Fruit fly (Drosophila melanogaster) whole organism, embryonic: ENCODE results near the gene east.

ENCODE experiments used
- Ada2b ChIP-seq: fragments of 200-800 bp; sonication (Bioruptor generic); IDR thresholded peaks from 2 replicates; pipeline ENCODE4 v1.3.6; 2022; ENCODE audit warnings: missing biosample characterization, missing genetic modification characterization
- B-H1 ChIP-seq: fragments of 200-800 bp; sonication (Bioruptor generic); IDR thresholded peaks from 3 replicates; pipeline ENCODE4 v1.3.6; 2022; ENCODE audit warnings: missing biosample characterization, missing genetic modification characterization
- BEAF-32 ChIP-seq: fragments of 200-800 bp; sonication (Bioruptor generic); optimal IDR thresholded peaks from 3 replicates; lab custom pipeline; 2017; ENCODE audit warnings: missing biosample characterization, missing genetic modification characterization, mild to moderate bottlenecking, moderate library complexity, missing genetic modification reagents
- Bteb2 ChIP-seq: fragments of 200-800 bp; sonication (Bioruptor generic); optimal IDR thresholded peaks from 2 replicates; lab custom pipeline; 2016; ENCODE audit warnings: missing biosample characterization, missing genetic modification characterization
- CG10267 ChIP-seq: fragments of 200-800 bp; sonication (Bioruptor generic); optimal IDR thresholded peaks from 2 replicates; lab custom pipeline; 2018; ENCODE audit warnings: missing biosample characterization, mild to moderate bottlenecking, missing genetic modification characterization, moderate library complexity
- CG12219 ChIP-seq: fragments of 200-800 bp; sonication (Bioruptor generic); optimal IDR thresholded peaks from 3 replicates; lab custom pipeline; 2018; ENCODE audit warnings: missing biosample characterization, mild to moderate bottlenecking, missing genetic modification characterization
- CG12659 ChIP-seq: fragments of 200-800 bp; sonication (Bioruptor generic); optimal IDR thresholded peaks from 3 replicates; lab custom pipeline; 2017; ENCODE audit warnings: mild to moderate bottlenecking, missing biosample characterization, missing genetic modification reagents, missing genetic modification characterization
- CG12769 ChIP-seq: fragments of 200-800 bp; sonication (Bioruptor generic); optimal IDR thresholded peaks from 2 replicates; lab custom pipeline; 2019; ENCODE audit warnings: missing biosample characterization, mild to moderate bottlenecking, missing genetic modification characterization, moderate library complexity
- CG13424 ChIP-seq: fragments of 200-800 bp; sonication (Bioruptor generic); optimal IDR thresholded peaks from 2 replicates; lab custom pipeline; 2019; ENCODE audit warnings: missing biosample characterization, mild to moderate bottlenecking, missing genetic modification characterization, moderate library complexity
- CG17802 ChIP-seq: fragments of 200-800 bp; sonication (Bioruptor generic); optimal IDR thresholded peaks from 2 replicates; lab custom pipeline; 2018; ENCODE audit warnings: missing biosample characterization, mild to moderate bottlenecking, missing genetic modification characterization, moderate library complexity
- CG17829 ChIP-seq: fragments of 200-800 bp; optimal IDR thresholded peaks from 2 replicates; lab custom pipeline; 2019; ENCODE audit warnings: missing biosample characterization, mild to moderate bottlenecking, missing genetic modification characterization, moderate library complexity
- CG17912 ChIP-seq: fragments of 200-800 bp; sonication (Bioruptor generic); optimal IDR thresholded peaks from 2 replicates; lab custom pipeline; 2018; ENCODE audit warnings: missing biosample characterization, mild to moderate bottlenecking, missing genetic modification characterization
- CG18011 ChIP-seq: fragments of 200-800 bp; sonication (Bioruptor generic); optimal IDR thresholded peaks from 2 replicates; lab custom pipeline; 2017; ENCODE audit warnings: missing biosample characterization, missing genetic modification characterization, mild to moderate bottlenecking, moderate library complexity, missing genotype
- CG32772 ChIP-seq: fragments of 200-800 bp; sonication (Bioruptor generic); IDR thresholded peaks from 2 replicates; pipeline ENCODE4 v1.3.6; 2022; ENCODE audit warnings: missing biosample characterization, missing genetic modification characterization
- CG33557 ChIP-seq: fragments of 200-800 bp; sonication (Bioruptor generic); optimal IDR thresholded peaks from 2 replicates; lab custom pipeline; 2019; ENCODE audit warnings: missing biosample characterization, mild to moderate bottlenecking, missing genetic modification characterization, moderate library complexity
- CG34422 ChIP-seq: fragments of 200-800 bp; sonication (Bioruptor generic); IDR thresholded peaks from 3 replicates; pipeline ENCODE4 v1.3.6; 2022; ENCODE audit warnings: missing biosample characterization, missing genetic modification characterization
- CG4328 ChIP-seq: fragments of 200-800 bp; sonication (Bioruptor generic); optimal IDR thresholded peaks from 3 replicates; lab custom pipeline; 2017; ENCODE audit warnings: missing biosample characterization, missing genetic modification reagents, missing genetic modification characterization
- CG6765 ChIP-seq: fragments of 200-800 bp; sonication (Bioruptor generic); optimal IDR thresholded peaks from 3 replicates; lab custom pipeline; 2017; ENCODE audit warnings: missing biosample characterization, mild to moderate bottlenecking, missing genetic modification characterization
- CG8359 ChIP-seq: fragments of 200-800 bp; sonication (Bioruptor generic); optimal IDR thresholded peaks from 2 replicates; lab custom pipeline; 2017; ENCODE audit warnings: missing biosample characterization, mild to moderate bottlenecking, missing genetic modification characterization, borderline replicate concordance
- CHES-1-like ChIP-seq: fragments of 200-800 bp; sonication (Bioruptor generic); optimal IDR thresholded peaks from 2 replicates; lab custom pipeline; 2016; ENCODE audit warnings: missing biosample characterization, missing genetic modification characterization
- Ets65A ChIP-seq: fragments of 200-800 bp; sonication (Bioruptor generic); peaks from one replicate; lab custom pipeline; 2016; ENCODE audit warnings: missing biosample characterization, missing genetic modification characterization
- H2.0 ChIP-seq: fragments of 200-800 bp; sonication (Bioruptor generic); IDR thresholded peaks from 2 replicates; pipeline ENCODE4 v1.3.6; 2022; ENCODE audit warnings: missing biosample characterization, missing genetic modification characterization
- Neu2 ChIP-seq: fragments of 200-800 bp; sonication (Bioruptor generic); optimal IDR thresholded peaks from 3 replicates; lab custom pipeline; 2016; ENCODE audit warnings: missing biosample characterization, missing genetic modification characterization, borderline replicate concordance
- Nf-YC ChIP-seq: fragments of 200-800 bp; optimal IDR thresholded peaks from 3 replicates; lab custom pipeline; 2019; ENCODE audit warnings: missing biosample characterization, mild to moderate bottlenecking, missing genetic modification characterization, moderate library complexity
- Oaz ChIP-seq: fragments of 200-800 bp; sonication (Bioruptor generic); IDR thresholded peaks from 2 replicates; pipeline ENCODE4 v1.3.6; 2022; ENCODE audit warnings: missing biosample characterization, missing genetic modification characterization
- Sin3A ChIP-seq: fragments of >200 bp; optimal IDR thresholded peaks from 2 replicates; lab custom pipeline; 2018
- Taf1 ChIP-seq: fragments of 200-800 bp; sonication (Bioruptor generic); IDR thresholded peaks from 2 replicates; pipeline ENCODE4 v1.3.6; 2022; ENCODE audit warnings: missing biosample characterization, missing genetic modification characterization
- Trl ChIP-seq, 3 experiments: fragments of >200 bp in 2 of 3; fragments of 200-800 bp in 1 of 3; sonication (Bioruptor generic) in 1 of 3; optimal IDR thresholded peaks; 2 replicates in 1 of 3; 3 replicates in 2 of 3; lab custom pipeline; 2016 to 2017; ENCODE audit warnings: missing biosample characterization in 1 of 3, missing genetic modification characterization in 1 of 3
- abd-A ChIP-seq: fragments of 200-800 bp; sonication (Bioruptor generic); optimal IDR thresholded peaks from 3 replicates; lab custom pipeline; 2019; ENCODE audit warnings: missing biosample characterization, mild to moderate bottlenecking, missing genetic modification characterization, moderate library complexity
- ap ChIP-seq: fragments of 200-800 bp; sonication (Bioruptor generic); IDR thresholded peaks from 2 replicates; pipeline ENCODE4 v1.3.6; 2022; ENCODE audit warnings: missing biosample characterization, missing genetic modification characterization
- ash1 ChIP-seq: fragments of 200-800 bp; sonication (Bioruptor generic); optimal IDR thresholded peaks from 2 replicates; lab custom pipeline; 2018; ENCODE audit warnings: missing biosample characterization, mild to moderate bottlenecking, missing genetic modification characterization
- bab2 ChIP-seq: fragments of 200-800 bp; sonication (Bioruptor generic); optimal IDR thresholded peaks from 2 replicates; lab custom pipeline; 2016; ENCODE audit warnings: missing biosample characterization, missing genetic modification characterization
- cato ChIP-seq: fragments of 200-800 bp; sonication (Bioruptor generic); optimal IDR thresholded peaks from 2 replicates; lab custom pipeline; 2016; ENCODE audit warnings: missing biosample characterization, missing genetic modification characterization, borderline replicate concordance
- caup ChIP-seq: fragments of 200-800 bp; sonication (Bioruptor generic); optimal IDR thresholded peaks from 3 replicates; lab custom pipeline; 2017; ENCODE audit warnings: missing biosample characterization, mild to moderate bottlenecking, missing genetic modification characterization, moderate library complexity; ENCODE audit not compliant: severe bottlenecking
- chinmo ChIP-seq: fragments of 200-800 bp; sonication (Bioruptor generic); IDR thresholded peaks from 4 replicates; pipeline ENCODE4 v1.3.6; 2022; ENCODE audit warnings: missing biosample characterization, missing genetic modification characterization; ENCODE audit not compliant: partially characterized antibody
- corto ChIP-seq: fragments of 200-800 bp; sonication (Bioruptor generic); optimal IDR thresholded peaks from 2 replicates; lab custom pipeline; 2016; ENCODE audit warnings: missing biosample characterization, mild to moderate bottlenecking, missing genetic modification characterization, moderate library complexity
- disco-r ChIP-seq: fragments of 200-800 bp; sonication (Bioruptor generic); optimal IDR thresholded peaks from 2 replicates; lab custom pipeline; 2016; ENCODE audit warnings: missing biosample characterization, missing genetic modification characterization
- dmrt99B ChIP-seq: fragments of 200-800 bp; sonication (Bioruptor generic); optimal IDR thresholded peaks from 2 replicates; lab custom pipeline; 2018; ENCODE audit warnings: missing biosample characterization, mild to moderate bottlenecking, missing genetic modification characterization, moderate library complexity
- dysf ChIP-seq: fragments of 200-800 bp; sonication (Bioruptor generic); IDR thresholded peaks from 3 replicates; pipeline ENCODE4 v1.3.6; 2022; ENCODE audit warnings: missing biosample characterization, missing genetic modification characterization
- fru ChIP-seq: fragments of >200 bp; optimal IDR thresholded peaks from 2 replicates; lab custom pipeline; 2017
- gem ChIP-seq: fragments of 200-800 bp; sonication (Bioruptor generic); optimal IDR thresholded peaks from 2 replicates; lab custom pipeline; 2019; ENCODE audit warnings: missing biosample characterization, mild to moderate bottlenecking, missing genetic modification characterization, moderate library complexity
- prd ChIP-seq, 3 experiments: fragments of >200 bp in 2 of 3; fragments of 200-800 bp in 1 of 3; sonication (Bioruptor generic) in 1 of 3; optimal IDR thresholded peaks in 2 of 3; IDR thresholded peaks in 1 of 3; 2 replicates in 2 of 3; 3 replicates in 1 of 3; pipeline versions ENCODE4 v1.3.6 to Lab custom; 2017 to 2022; ENCODE audit warnings: missing biosample characterization in 1 of 3, missing genetic modification characterization in 1 of 3
- sc ChIP-seq, 3 experiments: fragments of >200 bp in 2 of 3; fragments of 200-800 bp in 1 of 3; sonication (Bioruptor generic) in 1 of 3; optimal IDR thresholded peaks; 2 replicates in 2 of 3; 3 replicates in 1 of 3; lab custom pipeline; 2017; ENCODE audit warnings: mild to moderate bottlenecking in 1 of 3, missing biosample characterization in 1 of 3, missing genetic modification characterization in 1 of 3, missing genetic modification reagents in 1 of 3
- sd ChIP-seq: fragments of 200-800 bp; sonication (Bioruptor generic); optimal IDR thresholded peaks from 3 replicates; lab custom pipeline; 2018; ENCODE audit warnings: missing biosample characterization, mild to moderate bottlenecking, missing genetic modification characterization, moderate library complexity
- seq ChIP-seq: fragments of 200-800 bp; sonication (Bioruptor generic); IDR thresholded peaks from 2 replicates; pipeline ENCODE4 v1.3.6; 2022; ENCODE audit warnings: missing biosample characterization, missing genetic modification characterization
- sisA ChIP-seq: fragments of 200-800 bp; sonication (Bioruptor generic); IDR thresholded peaks from 2 replicates; pipeline ENCODE4 v1.3.6; 2022; ENCODE audit warnings: missing biosample characterization, missing genetic modification characterization
- toy ChIP-seq: fragments of 200-800 bp; sonication (Bioruptor generic); IDR thresholded peaks from 2 replicates; pipeline ENCODE4 v1.3.6; 2022; ENCODE audit warnings: missing biosample characterization, missing genetic modification characterization

The east gene

DNA sequence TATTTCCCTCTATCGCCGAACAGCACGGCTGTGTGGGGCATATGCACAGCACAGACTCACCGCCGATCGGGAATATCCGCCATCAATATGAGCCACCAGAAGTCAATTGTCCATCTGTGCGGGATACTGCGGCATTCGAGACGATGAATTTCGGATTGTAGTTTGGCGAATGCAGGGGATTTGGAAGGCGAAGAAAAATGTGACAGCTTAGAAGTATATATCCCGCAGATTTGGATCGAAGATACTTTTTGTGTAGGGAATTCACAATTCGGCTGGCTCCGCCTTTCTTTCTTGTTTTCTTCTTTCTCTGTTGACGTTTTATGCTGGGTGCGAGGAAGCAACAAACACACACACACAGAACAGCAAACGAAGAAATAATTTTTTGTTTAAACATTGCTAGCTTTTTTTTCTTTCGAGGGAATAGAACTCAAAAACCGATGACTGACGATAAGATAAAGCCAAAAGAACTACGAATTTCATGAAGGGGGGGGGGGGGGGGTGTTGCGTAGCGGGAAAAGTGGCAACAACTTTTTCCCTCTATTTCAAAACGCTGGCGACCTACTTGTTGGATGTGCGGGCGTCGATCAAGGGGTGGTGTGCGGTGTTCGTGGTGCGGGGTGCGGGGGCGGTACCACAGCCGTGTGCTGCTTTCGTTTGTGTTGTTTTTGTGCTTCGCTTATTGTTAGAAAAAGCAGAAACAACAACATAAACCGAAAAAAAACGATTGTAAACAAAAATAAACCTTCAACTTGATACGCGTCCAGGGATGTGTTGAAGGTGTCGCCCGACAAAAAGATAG is 26.3 kb upstream of the east start (continued):
- no peak for TF ChIP-seq BEAF-32 (GFP tag; lab: Kevin White, UChicago)
- peak; percentile 50 for TF ChIP-seq CG10267 (tag; lab: Kevin White, UChicago)
- 0 out of 4 replicates have a peak, but pooled peaks have one; percentile 36 for TF ChIP-seq chinmo (GFP tag; lab: Robert Waterston, UW)
- peak; percentile 87 for TF ChIP-seq gem (tag; lab: Kevin White, UChicago)
- TF ChIP-seq ap (GFP tag; lab: Robert Waterston, UW): peak; percentile 55
- TF ChIP-seq CG17802 (tag; lab: Kevin White, UChicago): peak; percentile 49
- TF ChIP-seq Ada2b (GFP tag; lab: Robert Waterston, UW): peak; percentile 37
- peak; percentile 5 for TF ChIP-seq CG18011 (GFP tag; lab: Kevin White, UChicago)
- no peak for TF ChIP-seq abd-A (tag; lab: Kevin White, UChicago)
- TF ChIP-seq ash1 (GFP tag; lab: Kevin White, UChicago): no peak
- TF ChIP-seq sd (tag; lab: Kevin White, UChicago): peak; percentile 48
- no peak for TF ChIP-seq prd (optimal IDR thresholded peaks at IDR 0.05; lab: Kevin White, UChicago)
- TF ChIP-seq prd (GFP tag; IDR thresholded peaks at IDR 0.05; lab: Robert Waterston, UW): peak; percentile 88
- no peak for TF ChIP-seq CG33557 (GFP tag; lab: Kevin White, UChicago)
- peak; percentile 72 for TF ChIP-seq CG17829 (tag; lab: Kevin White, UChicago)
- peak; percentile 86 for TF ChIP-seq dysf (GFP tag; lab: Robert Waterston, UW)
- peak; percentile 64 for TF ChIP-seq B-H1 (GFP tag; lab: Robert Waterston, UW)
- peak; percentile 45; the same call in 1 of the 2 replicates for TF ChIP-seq Oaz
- TF ChIP-seq seq (GFP tag; lab: Robert Waterston, UW): peak; percentile 85
- no peak for TF ChIP-seq Trl (optimal IDR thresholded peaks at IDR 0.05; lab: Kevin White, UChicago)
- TF ChIP-seq Trl (GFP tag; optimal IDR thresholded peaks at IDR 0.05; lab: Kevin White, UChicago): peak; percentile 25
- no peak for TF ChIP-seq corto (GFP tag; lab: Kevin White, UChicago)
- peak; percentile 71 for TF ChIP-seq bab2 (GFP tag; lab: Kevin White, UChicago)
- no peak for TF ChIP-seq sc (optimal IDR thresholded peaks at IDR 0.05; lab: Kevin White, UChicago)
- TF ChIP-seq sc (GFP tag; optimal IDR thresholded peaks at IDR 0.05; lab: Kevin White, UChicago): peak; percentile 70
- no peak for TF ChIP-seq Sin3A
- no peak for TF ChIP-seq CG17912 (GFP tag; lab: Kevin White, UChicago)
- peak; percentile 23 for TF ChIP-seq disco-r (GFP tag; lab: Kevin White, UChicago)
- peak; percentile 55 for TF ChIP-seq Nf-YC (tag; lab: Kevin White, UChicago)
- peak; percentile 57 for TF ChIP-seq CG8359 (GFP tag; lab: Kevin White, UChicago)
- TF ChIP-seq CG6765: no peak
- TF ChIP-seq CG12659 (GFP tag; lab: Kevin White, UChicago): peak; percentile 76
- TF ChIP-seq Ets65A (GFP tag; lab: Kevin White, UChicago): peak; percentile 98
- TF ChIP-seq Taf1 (GFP tag; lab: Robert Waterston, UW): 0 out of 2 replicates have a peak, but pooled peaks have one; percentile 19
- TF ChIP-seq CG34422 (GFP tag; lab: Robert Waterston, UW): peak; percentile 73; the same call in 1 of the 3 replicates
- TF ChIP-seq caup (GFP tag; lab: Kevin White, UChicago): peak; percentile 14
- no peak for TF ChIP-seq Neu2 (GFP tag; lab: Kevin White, UChicago)
- peak; percentile 81 for TF ChIP-seq CHES-1-like (GFP tag; lab: Kevin White, UChicago)
- TF ChIP-seq sisA: peak; percentile 86
- peak; percentile 90 for TF ChIP-seq dmrt99B (tag; lab: Kevin White, UChicago)
- peak; percentile 31; the same call in 1 of the 2 replicates for TF ChIP-seq toy (GFP tag; lab: Robert Waterston, UW)
- TF ChIP-seq H2.0: peak; percentile 71
- peak; percentile 5 for TF ChIP-seq Bteb2 (GFP tag; lab: Kevin White, UChicago)
- TF ChIP-seq CG12769 (tag; lab: Kevin White, UChicago): peak; percentile 90
- TF ChIP-seq CG13424 (tag; lab: Kevin White, UChicago): peak; percentile 82
- TF ChIP-seq cato: peak; percentile 29
- TF ChIP-seq CG4328 (GFP tag; lab: Kevin White, UChicago): peak; percentile 38
- TF ChIP-seq CG12219 (GFP tag; lab: Kevin White, UChicago): peak; percentile 77
- TF ChIP-seq CG32772 (GFP tag; lab: Robert Waterston, UW): peak; percentile 87
- TF ChIP-seq fru (lab: Kevin White, UChicago): no peak
